Worm (Caenorhabditis elegans): Measurements from ENCODE around the gene R07E5.7.

Gene R07E5.7

DNA sequence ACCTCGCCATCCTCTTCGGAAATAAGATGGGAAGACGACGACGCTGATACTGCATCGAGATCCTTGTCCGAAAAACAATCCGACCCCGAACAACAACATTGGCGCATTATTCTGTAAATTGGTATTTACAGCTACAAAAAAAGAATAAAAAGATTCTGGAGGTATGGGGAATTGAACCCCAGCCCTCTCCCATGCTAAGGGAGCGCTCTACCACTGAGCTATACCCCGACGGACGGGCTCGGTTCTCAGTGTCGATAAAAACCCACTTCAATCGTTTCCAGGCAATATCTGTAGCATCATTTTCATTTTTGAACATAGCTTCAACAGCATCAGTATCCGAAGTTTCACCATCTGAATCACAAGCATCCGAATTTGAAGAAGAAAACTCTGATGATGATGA is 9.8 kb upstream of the R07E5.7 start (continued):
- TF ChIP-seq lsy-2 (tag; optimal IDR thresholded peaks at IDR 0.05) (no peak), rbr-2 (tag; optimal IDR thresholded peaks at IDR 0.05) (no peak), nhr-41 (GFP tag; IDR thresholded peaks at IDR 0.05) (no peak), mxl-2 (GFP tag; conservative IDR thresholded peaks at IDR 0.05) (no peak), lin-29 (GFP tag; IDR thresholded peaks at IDR 0.05) (no peak), dpl-1 (GFP tag; optimal IDR thresholded peaks at IDR 0.05) (no peak), ceh-44 (GFP tag; IDR thresholded peaks at IDR 0.05) (no peak), zag-1 (tag; optimal IDR thresholded peaks at IDR 0.05) (no peak), R02D3.7 (tag; optimal IDR thresholded peaks at IDR 0.05) (no peak), zip-2 (tag; optimal IDR thresholded peaks at IDR 0.05) (no peak), Y5F2A.4 (GFP tag; optimal IDR thresholded peaks at IDR 0.05) (no peak), spr-1 (tag; optimal IDR thresholded peaks at IDR 0.05) (peak; percentile 9), lin-39 (tag; optimal IDR thresholded peaks at IDR 0.05) (no peak), nhr-77 (tag; optimal IDR thresholded peaks at IDR 0.05) (no peak), madf-5 (GFP tag; IDR thresholded peaks at IDR 0.05) (0 out of 4 replicates have a peak, but pooled peaks of 1 of the 2 experiments have one; percentile 51), unc-130 (GFP tag; optimal IDR thresholded peaks at IDR 0.05) (peak; percentile 34), daf-12 (tag; optimal IDR thresholded peaks at IDR 0.05) (no peak), mdt-29 (GFP tag; IDR thresholded peaks at IDR 0.05) (no peak), F26F4.8 (GFP tag; conservative IDR thresholded peaks at IDR 0.05) (peak; percentile 60; the same call in 1 of the 2 replicates), nhr-76 (tag; optimal IDR thresholded peaks at IDR 0.05) (no peak), ctbp-1 (GFP tag; IDR thresholded peaks at IDR 0.05) (peak; percentile 70; the same call in 1 of the 2 replicates), F44E2.7 (GFP tag; IDR thresholded peaks at IDR 0.05) (peak; percentile 81; the same call in 1 of the 2 replicates), nhr-102 (tag; optimal IDR thresholded peaks at IDR 0.05) (no peak), F37D6.2 (tag; optimal IDR thresholded peaks at IDR 0.05) (no peak), T26A8.4 (GFP tag; IDR thresholded peaks at IDR 0.05) (peak; percentile 59), nhr-237 (tag; optimal IDR thresholded peaks at IDR 0.05) (no peak), nhr-6 (tag; optimal IDR thresholded peaks at IDR 0.05) (no peak), zip-11 (GFP tag; IDR thresholded peaks at IDR 0.05) (no peak), egl-27 (tag; optimal IDR thresholded peaks at IDR 0.05) (no peak), madf-9 (GFP tag; conservative IDR thresholded peaks at IDR 0.05) (0 out of 2 replicates have a peak, but pooled peaks have one; percentile 25), lim-7 (GFP tag; IDR thresholded peaks at IDR 0.05) (peak; percentile 79), hlh-30 (tag; optimal IDR thresholded peaks at IDR 0.05; ENCODE audit: insufficient read depth) (no peak), Y48G9A.11 (GFP tag; IDR thresholded peaks at IDR 0.05) (no peak), daf-16 (GFP tag; optimal IDR thresholded peaks at IDR 0.05) (peak in 1 of 2 experiments; percentile 5), daf-16 (tag; optimal IDR thresholded peaks at IDR 0.05) (peak; percentile 56), ama-1 (optimal IDR thresholded peaks at IDR 0.05) (no peak), D1046.2 (GFP tag; IDR thresholded peaks at IDR 0.05) (0 out of 2 replicates have a peak, but pooled peaks have one; percentile 58), nhr-10 (tag; optimal IDR thresholded peaks at IDR 0.05) (no peak), zfp-2 (tag; optimal IDR thresholded peaks at IDR 0.05) (no peak), nhr-42 (GFP tag; IDR thresholded peaks at IDR 0.05) (no peak), aly-2 (tag; optimal IDR thresholded peaks at IDR 0.05) (no peak), Y75B8A.6 (GFP tag; IDR thresholded peaks at IDR 0.05) (no peak), ceh-32 (tag; optimal IDR thresholded peaks at IDR 0.05; ENCODE audit: poor library complexity) (no peak), snpc-4 (tag; optimal IDR thresholded peaks at IDR 0.05) (peak; percentile 21), hif-1 (tag; optimal IDR thresholded peaks at IDR 0.05) (no peak), tra-1 (GFP tag; IDR thresholded peaks at IDR 0.05) (peak; percentile 32; the same call in 1 of the 2 replicates), mxl-3 (GFP tag; optimal IDR thresholded peaks at IDR 0.05) (no peak), snpc-1.2 (GFP tag; IDR thresholded peaks at IDR 0.05) (no peak), lin-1 (GFP tag; IDR thresholded peaks at IDR 0.05) (peak; percentile 78; the same call in 1 of the 2 replicates), dmd-6 (GFP tag; IDR thresholded peaks at IDR 0.05) (peak; percentile 47), daf-8 (GFP tag; IDR thresholded peaks at IDR 0.05) (no peak), nhr-25 (tag; optimal IDR thresholded peaks at IDR 0.05; ENCODE audit: borderline replicate concordance, insufficient read depth) (no peak)
